Worm (Caenorhabditis elegans): ENCODE results near the gene srz-9.
"Not testable (repeated sequence)": the region's sequence is repeated elsewhere in the genome, so short reads cannot be mapped to it uniquely, and the experiment has no call there.

srz-9 gene

ce11 chrIII:1238704-1239103, 25.1 kb upstream of the srz-9 start, which contains the start of gene fbxa-61:
Gene fbxa-61, plus strand, starts transcription at chrIII:1239048.
- no peak for TF ChIP-seq lsy-2 (tag; optimal IDR thresholded peaks at IDR 0.05)
- TF ChIP-seq elt-1 (tag; optimal IDR thresholded peaks at IDR 0.05; ENCODE audit: borderline replicate concordance, insufficient read depth) = peak; percentile 55

ce11 chrIII:1243199-1243598, 20.6 kb upstream of the srz-9 start, which contains the start of gene fbxa-63:
Gene fbxa-63, plus strand, starts transcription at chrIII:1243508.
- TF ChIP-seq sptf-1 (tag; optimal IDR thresholded peaks at IDR 0.05) = no peak
- TF ChIP-seq tbx-8 (GFP tag; optimal IDR thresholded peaks at IDR 0.05) = no peak
- no peak for TF ChIP-seq unc-120 (tag; optimal IDR thresholded peaks at IDR 0.05; ENCODE audit: poor library complexity, severe bottlenecking)
- no peak for TF ChIP-seq lsy-2 (tag; optimal IDR thresholded peaks at IDR 0.05)
- TF ChIP-seq nhr-28 (tag; optimal IDR thresholded peaks at IDR 0.05) = no peak
- no peak for TF ChIP-seq unc-62 (GFP tag; optimal IDR thresholded peaks at IDR 0.05)
- TF ChIP-seq ceh-39 (tag; optimal IDR thresholded peaks at IDR 0.05) = no peak
- TF ChIP-seq ces-1 (GFP tag; optimal IDR thresholded peaks at IDR 0.05) = peak; percentile 11

- TF ChIP-seq elt-1 (tag; optimal IDR thresholded peaks at IDR 0.05; ENCODE audit: borderline replicate concordance, insufficient read depth) (no peak), unc-62 (GFP tag; optimal IDR thresholded peaks at IDR 0.05) (no peak), ham-2 (GFP tag; optimal IDR thresholded peaks at IDR 0.05) (no peak), sptf-1 (tag; optimal IDR thresholded peaks at IDR 0.05) (no peak), ceh-39 (tag; optimal IDR thresholded peaks at IDR 0.05) (no peak), lin-32 (GFP tag; optimal IDR thresholded peaks at IDR 0.05) (no peak), pha-4 (tag; optimal IDR thresholded peaks at IDR 0.05) (no peak), ceh-83 (GFP tag; optimal IDR thresholded peaks at IDR 0.05) (no peak), nhr-12 (tag; optimal IDR thresholded peaks at IDR 0.05) (no peak), tbx-8 (GFP tag; optimal IDR thresholded peaks at IDR 0.05) (no peak), elt-3 (tag; optimal IDR thresholded peaks at IDR 0.05) (no peak), lin-13 (tag; optimal IDR thresholded peaks at IDR 0.05) (no peak), M03D4.4 (tag; optimal IDR thresholded peaks at IDR 0.05) (no peak), nhr-237 (tag; optimal IDR thresholded peaks at IDR 0.05) (no peak)
Measured at ce11 chrIII:1248335-1248734, 15.5 kb upstream of the srz-9 start.

- TF ChIP-seq elt-1 (tag; optimal IDR thresholded peaks at IDR 0.05; ENCODE audit: borderline replicate concordance, insufficient read depth) = no peak
- TF ChIP-seq mep-1 (tag; optimal IDR thresholded peaks at IDR 0.05) = no peak
- TF ChIP-seq ham-2 (GFP tag; optimal IDR thresholded peaks at IDR 0.05) = no peak
- no peak for TF ChIP-seq ztf-11 (tag; optimal IDR thresholded peaks at IDR 0.05)
- TF ChIP-seq mab-5 (tag; optimal IDR thresholded peaks at IDR 0.05) = no peak
- no peak for TF ChIP-seq sptf-1 (tag; optimal IDR thresholded peaks at IDR 0.05)
- no peak for TF ChIP-seq nhr-2 (tag; optimal IDR thresholded peaks at IDR 0.05)
- TF ChIP-seq unc-62 (GFP tag; optimal IDR thresholded peaks at IDR 0.05) = no peak
- TF ChIP-seq ceh-83 (GFP tag; optimal IDR thresholded peaks at IDR 0.05) = no peak
- TF ChIP-seq unc-120 (tag; optimal IDR thresholded peaks at IDR 0.05; ENCODE audit: poor library complexity, severe bottlenecking) = no peak
- no peak for TF ChIP-seq cnd-1 (tag; optimal IDR thresholded peaks at IDR 0.05)
- no peak for TF ChIP-seq bed-3 (GFP tag; optimal IDR thresholded peaks at IDR 0.05)
- TF ChIP-seq nhr-237 (tag; optimal IDR thresholded peaks at IDR 0.05) = no peak
Measured at ce11 chrIII:1249111-1249583, 14.6 kb upstream of the srz-9 start, which contains the start of the genes fbxa-76 and fbxa-77. Gene fbxa-76, minus strand, starts transcription at chrIII:1249161. Gene fbxa-77, plus strand, starts transcription at chrIII:1249475.

ce11 chrIII:1256519-1256918, 7.3 kb upstream of the srz-9 start, which contains the start of gene fbxa-208:
Gene fbxa-208, plus strand, starts transcription at chrIII:1256819.
- not testable (repeated sequence) for TF ChIP-seq ceh-43 (GFP tag; optimal IDR thresholded peaks at IDR 0.05); ces-1 (GFP tag; optimal IDR thresholded peaks at IDR 0.05); snpc-4 (tag; optimal IDR thresholded peaks at IDR 0.05)

- TF ChIP-seq nhr-237 (tag; optimal IDR thresholded peaks at IDR 0.05); elt-3 (tag; optimal IDR thresholded peaks at IDR 0.05); ham-2 (GFP tag; optimal IDR thresholded peaks at IDR 0.05): not testable (repeated sequence)
Measured at ce11 chrIII:1258358-1258757, 5.4 kb upstream of the srz-9 start, which contains the start of gene fbxa-78. Gene fbxa-78, minus strand, starts transcription at chrIII:1258458.

ce11 chrIII:1266799-1267198, 3.0 kb downstream of the srz-9 start, which contains the start of gene fbxa-151:
Gene fbxa-151, minus strand, starts transcription at chrIII:1266899.
- not testable (repeated sequence) for TF ChIP-seq bed-3 (GFP tag; optimal IDR thresholded peaks at IDR 0.05); flh-1 (GFP tag; optimal IDR thresholded peaks at IDR 0.05); hlh-1 (tag; optimal IDR thresholded peaks at IDR 0.05)
